Worm (Caenorhabditis elegans) whole organism, L4 larva: ENCODE measurements around the gene cyc-2.2.

Experiments
- F49E8.2 ChIP-seq: sonication (generic microtip); optimal IDR thresholded peaks from 2 replicates; lab custom pipeline; 2016; ENCODE audit warnings: missing compliant biosample characterization, mild to moderate bottlenecking, missing genetic modification characterization, borderline replicate concordance
- R02D3.7 ChIP-seq: fragments of 150-350 bp; sonication (generic microtip); optimal IDR thresholded peaks from 3 replicates; lab custom pipeline; 2014; ENCODE audit warnings: missing biosample characterization, missing genetic modification characterization
- T20F7.1 ChIP-seq: fragments of 200-800 bp; sonication (Bioruptor generic); optimal IDR thresholded peaks from 2 replicates; lab custom pipeline; 2018; ENCODE audit warnings: mild to moderate bottlenecking, missing genetic modification characterization, missing compliant biosample characterization
- Y105C5A.15 ChIP-seq: fragments of 200-800 bp; sonication (Bioruptor generic); IDR thresholded peaks from 2 replicates; pipeline ENCODE4 v1.3.6; 2022; ENCODE audit warnings: missing genetic modification characterization, missing compliant biosample characterization
- Y48G9A.11 ChIP-seq: fragments of 200-800 bp; sonication (Bioruptor generic); IDR thresholded peaks from 2 replicates; pipeline ENCODE4 v1.3.6; 2022; ENCODE audit warnings: missing genetic modification reagents, missing genetic modification characterization, missing compliant biosample characterization
- aha-1 ChIP-seq: fragments of 150-350 bp; peaks from one replicate; lab custom pipeline; 2014; ENCODE audit warnings: missing biosample characterization, missing genetic modification characterization
- ama-1 ChIP-seq: fragments of 150-350 bp; optimal IDR thresholded peaks from 2 replicates; lab custom pipeline; 2014; ENCODE audit warnings: inconsistent platforms, mixed read lengths
- arid-1 ChIP-seq: fragments of 200-800 bp; sonication (Bioruptor generic); conservative IDR thresholded peaks from 2 replicates; pipeline ENCODE4 v1.3.6; 2022; ENCODE audit warnings: missing genetic modification reagents, missing genetic modification characterization, missing compliant biosample characterization
- attf-4 ChIP-seq: sonication (generic microtip); optimal IDR thresholded peaks from 3 replicates; lab custom pipeline; 2017; ENCODE audit warnings: missing biosample characterization, missing genetic modification characterization
- ceh-32 ChIP-seq: sonication (generic microtip); optimal IDR thresholded peaks from 2 replicates; lab custom pipeline; 2016; ENCODE audit warnings: mild to moderate bottlenecking, missing genetic modification characterization, missing compliant biosample characterization; ENCODE audit not compliant: poor library complexity
- ceh-62 ChIP-seq: sonication (generic microtip); optimal IDR thresholded peaks from 2 replicates; lab custom pipeline; 2017; ENCODE audit warnings: missing biosample characterization, missing genetic modification characterization
- daf-12 ChIP-seq: fragments of 150-350 bp; optimal IDR thresholded peaks from 2 replicates; lab custom pipeline; 2014; ENCODE audit warnings: missing biosample characterization, missing genetic modification reagents, missing genetic modification characterization
- daf-16 ChIP-seq, 3 experiments: sonication (generic microtip); optimal IDR thresholded peaks; 2 replicates each; lab custom pipeline; 2016 to 2017; ENCODE audit warnings: missing genetic modification characterization in 3 of 3, missing genetic modification reagents in 3 of 3, mild to moderate bottlenecking in 2 of 3, missing compliant biosample characterization in 2 of 3, missing biosample characterization in 1 of 3, moderate library complexity in 1 of 3
- dmd-6 ChIP-seq: fragments of 200-800 bp; sonication (Bioruptor generic); IDR thresholded peaks from 2 replicates; pipeline ENCODE4 v1.3.6; 2022; ENCODE audit warnings: missing genetic modification reagents, missing genetic modification characterization, missing compliant biosample characterization
- duxl-1 ChIP-seq: sonication (generic microtip); optimal IDR thresholded peaks from 2 replicates; lab custom pipeline; 2016; ENCODE audit warnings: mild to moderate bottlenecking, missing genetic modification characterization, moderate library complexity, missing compliant biosample characterization; ENCODE audit not compliant: poor library complexity
- dve-1 ChIP-seq: sonication (generic microtip); optimal IDR thresholded peaks from 2 replicates; lab custom pipeline; 2017; ENCODE audit warnings: antibody characterized with exemption, mild to moderate bottlenecking, missing genetic modification characterization, missing compliant biosample characterization; ENCODE audit not compliant: insufficient read depth
- egl-43 ChIP-seq: fragments of 200-800 bp; sonication (Bioruptor generic); IDR thresholded peaks from 2 replicates; pipeline ENCODE4 v1.3.6; 2022; ENCODE audit warnings: missing genetic modification reagents, missing genetic modification characterization, missing compliant biosample characterization
- hlh-11 ChIP-seq: fragments of 200-800 bp; sonication (Bioruptor generic); optimal IDR thresholded peaks from 2 replicates; lab custom pipeline; 2018; ENCODE audit warnings: mild to moderate bottlenecking, missing genetic modification characterization, missing compliant biosample characterization
- hlh-30 ChIP-seq: sonication (generic microtip); optimal IDR thresholded peaks from 2 replicates; lab custom pipeline; 2017; ENCODE audit warnings: antibody characterized with exemption, mild to moderate bottlenecking, missing genetic modification characterization, missing compliant biosample characterization; ENCODE audit not compliant: insufficient read depth
- lim-7 ChIP-seq: fragments of 200-800 bp; sonication (Bioruptor generic); IDR thresholded peaks from 2 replicates; pipeline ENCODE4 v1.3.6; 2022; ENCODE audit warnings: missing genetic modification characterization, missing compliant biosample characterization
- lin-1 ChIP-seq: fragments of 200-800 bp; sonication (Bioruptor generic); IDR thresholded peaks from 2 replicates; pipeline ENCODE4 v1.3.6; 2022; ENCODE audit warnings: missing genetic modification reagents, missing genetic modification characterization, missing compliant biosample characterization
- lin-13 ChIP-seq: fragments of 150-350 bp; optimal IDR thresholded peaks from 2 replicates; lab custom pipeline; 2014; ENCODE audit warnings: missing biosample characterization, missing genetic modification reagents, missing genetic modification characterization
- madf-5 ChIP-seq, 2 experiments: fragments of 200-800 bp; sonication (Bioruptor generic); IDR thresholded peaks; 2 replicates each; pipeline ENCODE4 v1.3.6; 2022; ENCODE audit warnings: missing compliant biosample characterization in 2 of 2, missing genetic modification characterization in 2 of 2
- mdl-1 ChIP-seq, 2 experiments: fragments of 150-350 bp in 1 of 2; sonication (generic microtip) in 1 of 2; optimal IDR thresholded peaks; 2 replicates each; lab custom pipeline; 2014 to 2017; ENCODE audit warnings: missing biosample characterization in 2 of 2, missing genetic modification characterization in 2 of 2
- mdt-29 ChIP-seq: fragments of 200-800 bp; sonication (Bioruptor generic); IDR thresholded peaks from 2 replicates; pipeline ENCODE4 v1.3.6; 2022; ENCODE audit warnings: missing genetic modification reagents, missing genetic modification characterization, missing compliant biosample characterization
- mep-1 ChIP-seq: fragments of 150-350 bp; sonication (generic microtip); optimal IDR thresholded peaks from 3 replicates; lab custom pipeline; 2014; ENCODE audit warnings: missing biosample characterization, missing genetic modification characterization
- mxl-3 ChIP-seq: fragments of 200-800 bp; sonication (Bioruptor generic); optimal IDR thresholded peaks from 2 replicates; lab custom pipeline; 2018; ENCODE audit warnings: mild to moderate bottlenecking, missing genetic modification characterization, missing compliant biosample characterization
- nhr-102 ChIP-seq: sonication (generic microtip); optimal IDR thresholded peaks from 2 replicates; lab custom pipeline; 2016; ENCODE audit warnings: mild to moderate bottlenecking, missing genetic modification characterization, moderate library complexity, missing compliant biosample characterization
- nhr-11 ChIP-seq: fragments of 150-350 bp; optimal IDR thresholded peaks from 2 replicates; lab custom pipeline; 2014; ENCODE audit warnings: missing biosample characterization, missing genetic modification characterization
- nhr-28 ChIP-seq: fragments of 150-350 bp; optimal IDR thresholded peaks from 2 replicates; lab custom pipeline; 2014; ENCODE audit warnings: missing biosample characterization, missing genetic modification characterization
- nhr-48 ChIP-seq: sonication (generic microtip); optimal IDR thresholded peaks from 2 replicates; lab custom pipeline; 2016; ENCODE audit warnings: mild to moderate bottlenecking, missing genetic modification characterization, missing compliant biosample characterization
- nhr-77 ChIP-seq: fragments of 150-350 bp; optimal IDR thresholded peaks from 2 replicates; lab custom pipeline; 2014; ENCODE audit warnings: missing biosample characterization, missing genetic modification characterization
- pha-4 ChIP-seq, 2 experiments: fragments of 150-350 bp in 1 of 2; fragments of 200-800 bp in 1 of 2; sonication (Bioruptor generic) in 1 of 2; IDR thresholded peaks in 1 of 2; optimal IDR thresholded peaks in 1 of 2; 2 replicates each; pipeline versions ENCODE4 v1.3.6 to Lab custom; 2014 to 2022; ENCODE audit warnings: missing genetic modification characterization in 2 of 2, missing genetic modification reagents in 2 of 2, missing biosample characterization in 1 of 2, missing compliant biosample characterization in 1 of 2
- php-3 ChIP-seq: fragments of 200-800 bp; sonication (Bioruptor generic); IDR thresholded peaks from 2 replicates; pipeline ENCODE4 v1.3.6; 2022; ENCODE audit warnings: missing genetic modification reagents, missing genetic modification characterization, missing compliant biosample characterization
- tra-1 ChIP-seq: fragments of 200-800 bp; sonication (Bioruptor generic); IDR thresholded peaks from 2 replicates; pipeline ENCODE4 v1.3.6; 2022; ENCODE audit warnings: missing genetic modification reagents, missing genetic modification characterization, missing compliant biosample characterization
- unc-62 ChIP-seq, 3 experiments: fragments of 150-350 bp in 1 of 3; sonication (generic microtip); optimal IDR thresholded peaks in 2 of 3; peaks in 1 of 3; 1 replicate in 1 of 3; 2 replicates in 2 of 3; lab custom pipeline; 2014 to 2017; ENCODE audit warnings: missing biosample characterization in 3 of 3, missing genetic modification characterization in 3 of 3, missing genetic modification reagents in 3 of 3, missing genotype in 1 of 3
- vab-7 ChIP-seq: fragments of 200-800 bp; sonication (Bioruptor generic); IDR thresholded peaks from 2 replicates; pipeline ENCODE4 v1.3.6; 2022; ENCODE audit warnings: missing genetic modification reagents, missing genetic modification characterization, missing compliant biosample characterization
- zfp-2 ChIP-seq: sonication (generic microtip); optimal IDR thresholded peaks from 2 replicates; lab custom pipeline; 2016; ENCODE audit warnings: mild to moderate bottlenecking, missing genetic modification characterization, missing compliant biosample characterization
- zfp-3 ChIP-seq: fragments of 200-800 bp; sonication (Bioruptor generic); conservative IDR thresholded peaks from 2 replicates; pipeline ENCODE4 v1.3.6; 2022; ENCODE audit warnings: missing genetic modification reagents, missing genetic modification characterization, missing compliant biosample characterization
- zip-2 ChIP-seq: fragments of 150-350 bp; optimal IDR thresholded peaks from 2 replicates; lab custom pipeline; 2014; ENCODE audit warnings: missing biosample characterization, missing genetic modification characterization

The cyc-2.2 gene

ce11 chrV:12637238-12637690 is 25.2 kb upstream of the cyc-2.2 start, which contains the start of gene F56H9.2 (continued):
- no peak; the same call in 1 of the 2 replicates for TF ChIP-seq zfp-3 (GFP tag; lab: Robert Waterston, UW)
- TF ChIP-seq lim-7 = no peak
- TF ChIP-seq pha-4 (GFP tag; IDR thresholded peaks at IDR 0.05; lab: Robert Waterston, UW) = peak; percentile 55; the same call in 1 of the 2 replicates
- TF ChIP-seq pha-4 (tag; optimal IDR thresholded peaks at IDR 0.05; lab: Kevin White, UChicago) = no peak
- TF ChIP-seq ama-1 (lab: Kevin White, UChicago) = peak; percentile 69
- peak; percentile 36; the same call in 1 of the 2 replicates for TF ChIP-seq mdt-29
- TF ChIP-seq T20F7.1 (GFP tag; lab: Kevin White, UChicago) = peak; percentile 46
- TF ChIP-seq lin-1 (GFP tag; lab: Robert Waterston, UW) = peak; percentile 60; the same call in 1 of the 2 replicates
- no peak for TF ChIP-seq ceh-32 (tag; lab: Kevin White, UChicago)
- peak; percentile 98 for TF ChIP-seq dmd-6 (GFP tag; lab: Robert Waterston, UW)
- no peak for TF ChIP-seq attf-4
- TF ChIP-seq egl-43 (GFP tag; lab: Robert Waterston, UW) = no peak

ce11 chrV:12636248-12636647 is 24.2 kb upstream of the cyc-2.2 start:
- TF ChIP-seq nhr-102 (tag; lab: Kevin White, UChicago) = no peak
- TF ChIP-seq ceh-62 (tag; lab: Kevin White, UChicago) = no peak
- peak; percentile 42 for TF ChIP-seq hlh-11
- 0 out of 2 replicates have a peak, but pooled peaks have one; percentile 43 for TF ChIP-seq tra-1
- peak in 1 of 2 experiments; percentile 20 for TF ChIP-seq mdl-1 (tag; optimal IDR thresholded peaks at IDR 0.05; lab: Kevin White, UChicago)
- TF ChIP-seq nhr-48 = peak; percentile 13
- peak; percentile 1 for TF ChIP-seq mep-1
- no peak for TF ChIP-seq daf-12
- TF ChIP-seq aha-1 (tag; lab: Kevin White, UChicago) = peak; percentile 32
- peak in 1 of 2 experiments; percentile 50 for TF ChIP-seq daf-16 (GFP tag; optimal IDR thresholded peaks at IDR 0.05; lab: Kevin White, UChicago)
- TF ChIP-seq daf-16 (tag; optimal IDR thresholded peaks at IDR 0.05; lab: Kevin White, UChicago) = no peak
- TF ChIP-seq nhr-11 (tag; lab: Kevin White, UChicago) = peak; percentile 35
- TF ChIP-seq hlh-30 (tag; lab: Kevin White, UChicago) = peak; percentile 26
- no peak for TF ChIP-seq Y105C5A.15
- peak in 1 of 2 experiments; percentile 28 for TF ChIP-seq unc-62 (GFP tag; optimal IDR thresholded peaks at IDR 0.05 in 1 of 2; lab: Kevin White, UChicago)
- TF ChIP-seq unc-62 (tag; optimal IDR thresholded peaks at IDR 0.05; lab: Kevin White, UChicago) = no peak
- no peak for TF ChIP-seq R02D3.7 (tag; lab: Kevin White, UChicago)

- peak; percentile 58 to 85 for TF ChIP-seq mdl-1 (tag; optimal IDR thresholded peaks at IDR 0.05; lab: Kevin White, UChicago)
- TF ChIP-seq php-3 (GFP tag; lab: Robert Waterston, UW) = peak; percentile 50; the same call in 1 of the 2 replicates
- no peak for TF ChIP-seq zfp-2 (tag; lab: Kevin White, UChicago)
- no peak for TF ChIP-seq lin-1 (GFP tag; lab: Robert Waterston, UW)
- TF ChIP-seq aha-1 (tag; lab: Kevin White, UChicago) = peak; percentile 30
- peak; percentile 87 for TF ChIP-seq dve-1
- TF ChIP-seq dmd-6 (GFP tag; lab: Robert Waterston, UW) = peak; percentile 51
- peak; percentile 86 for TF ChIP-seq nhr-28 (tag; lab: Kevin White, UChicago)
- no peak for TF ChIP-seq daf-16 (GFP tag; optimal IDR thresholded peaks at IDR 0.05; lab: Kevin White, UChicago)
- TF ChIP-seq daf-16 (tag; optimal IDR thresholded peaks at IDR 0.05; lab: Kevin White, UChicago) = peak; percentile 45
- TF ChIP-seq Y48G9A.11 = no peak
- TF ChIP-seq zip-2 (tag; lab: Kevin White, UChicago) = no peak
- no peak for TF ChIP-seq lin-13 (GFP tag; lab: Kevin White, UChicago)
- peak; percentile 38 for TF ChIP-seq hlh-11
- no peak for TF ChIP-seq F49E8.2 (tag; lab: Kevin White, UChicago)
- no peak for TF ChIP-seq duxl-1
- peak; percentile 86 for TF ChIP-seq hlh-30 (tag; lab: Kevin White, UChicago)
- TF ChIP-seq madf-5 (GFP tag; IDR thresholded peaks at IDR 0.05; lab: Robert Waterston, UW) = no peak
- no peak for TF ChIP-seq mep-1
- TF ChIP-seq arid-1 (GFP tag; lab: Robert Waterston, UW) = no peak
- peak; percentile 44 for TF ChIP-seq mxl-3 (GFP tag; lab: Kevin White, UChicago)
- TF ChIP-seq vab-7 = no peak
- peak; percentile 76 for TF ChIP-seq nhr-77 (tag; lab: Kevin White, UChicago)
Observed at ce11 chrV:12635218-12635617, 23.2 kb upstream of the cyc-2.2 start.
